Worm (Caenorhabditis elegans): ENCODE results near the gene nrde-3.

Gene nrde-3

DNA sequence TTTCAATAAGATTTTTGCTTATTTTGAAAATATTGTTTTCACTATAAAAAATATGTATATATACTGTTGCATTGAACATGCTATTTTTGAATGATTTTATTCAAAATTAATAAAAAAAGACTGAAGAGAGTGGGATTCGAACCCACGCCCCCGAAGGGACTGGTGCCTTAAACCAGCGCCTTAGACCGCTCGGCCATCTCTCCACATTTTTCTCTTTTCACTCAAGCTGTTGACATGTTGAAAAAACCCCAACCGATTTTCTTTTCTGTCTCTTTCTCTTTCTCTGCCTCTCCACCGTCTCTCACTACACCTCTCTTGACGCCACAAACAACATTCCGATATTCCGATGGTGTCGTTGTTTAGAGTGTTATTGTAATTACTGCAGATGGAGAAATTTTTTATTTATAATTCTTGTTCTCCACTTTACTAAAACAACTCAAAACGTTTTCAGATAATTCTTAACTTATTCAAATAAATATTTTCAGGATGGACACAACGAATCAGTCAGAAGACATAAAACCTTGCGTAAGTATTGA lies 18.8 kb upstream of the nrde-3 start, which contains the start of gene sor-3 (continued):
- TF ChIP-seq lir-3 (tag; optimal IDR thresholded peaks at IDR 0.05; ENCODE audit: poor library complexity): peak; percentile 75
- peak; percentile 70 for TF ChIP-seq lin-39 (tag; optimal IDR thresholded peaks at IDR 0.05)
- no peak for TF ChIP-seq nhr-84 (tag; optimal IDR thresholded peaks at IDR 0.05)
- peak; percentile 81 to 89 (median 85) for TF ChIP-seq ceh-82 (tag; optimal IDR thresholded peaks at IDR 0.05)
- peak; percentile 87 for TF ChIP-seq jun-1 (tag; optimal IDR thresholded peaks at IDR 0.05)
- peak; percentile 87 for TF ChIP-seq lin-14 (GFP tag; optimal IDR thresholded peaks at IDR 0.05)
- TF ChIP-seq unc-30 (tag; optimal IDR thresholded peaks at IDR 0.05): no peak
- TF ChIP-seq ceh-90 (tag; optimal IDR thresholded peaks at IDR 0.05): no peak
- no peak for TF ChIP-seq Y116A8C.19 (tag; optimal IDR thresholded peaks at IDR 0.05; ENCODE audit: borderline replicate concordance)
- TF ChIP-seq nhr-12 (tag; optimal IDR thresholded peaks at IDR 0.05): no peak
- peak in 1 of 2 experiments; percentile 47 for TF ChIP-seq ztf-11 (tag; optimal IDR thresholded peaks at IDR 0.05)
- no peak for TF ChIP-seq C34B4.2 (tag; optimal IDR thresholded peaks at IDR 0.05)
- peak; percentile 86 for TF ChIP-seq mep-1 (tag; optimal IDR thresholded peaks at IDR 0.05)
- peak; percentile 76 for TF ChIP-seq nhr-77 (tag; optimal IDR thresholded peaks at IDR 0.05)
- TF ChIP-seq hlh-17 (GFP tag; optimal IDR thresholded peaks at IDR 0.05; ENCODE audit: borderline replicate concordance): no peak
- no peak for TF ChIP-seq aha-1 (tag; optimal IDR thresholded peaks at IDR 0.05)
- TF ChIP-seq xbp-1 (tag; optimal IDR thresholded peaks at IDR 0.05): peak; percentile 81
- TF ChIP-seq mdl-1 (tag; optimal IDR thresholded peaks at IDR 0.05): peak in 1 of 2 experiments; percentile 78
- peak; percentile 88 for TF ChIP-seq C16A3.4 (tag; optimal IDR thresholded peaks at IDR 0.05)
- peak; percentile 88 for TF ChIP-seq nhr-20 (tag; optimal IDR thresholded peaks at IDR 0.05)
- TF ChIP-seq efl-3 (GFP tag; optimal IDR thresholded peaks at IDR 0.05): no peak
- TF ChIP-seq tlp-1 (tag; optimal IDR thresholded peaks at IDR 0.05): no peak
- TF ChIP-seq nhr-90 (tag; optimal IDR thresholded peaks at IDR 0.05; ENCODE audit: poor library complexity): peak; percentile 90
- peak; percentile 85 for TF ChIP-seq hpl-2 (GFP tag; optimal IDR thresholded peaks at IDR 0.05)
- TF ChIP-seq egl-27 (tag; optimal IDR thresholded peaks at IDR 0.05): no peak
- TF ChIP-seq sptf-1 (tag; optimal IDR thresholded peaks at IDR 0.05): no peak
- no peak for TF ChIP-seq unc-62 (GFP tag; optimal IDR thresholded peaks at IDR 0.05)
- TF ChIP-seq swsn-7 (tag; optimal IDR thresholded peaks at IDR 0.05): peak; percentile 91
- peak; percentile 49 for TF ChIP-seq unc-130 (tag; optimal IDR thresholded peaks at IDR 0.05)
- TF ChIP-seq sox-4 (tag; optimal IDR thresholded peaks at IDR 0.05): peak; percentile 75
- no peak for TF ChIP-seq alr-1 (tag; optimal IDR thresholded peaks at IDR 0.05; ENCODE audit: borderline replicate concordance)
- TF ChIP-seq sup-37 (GFP tag; optimal IDR thresholded peaks at IDR 0.05): no peak
- peak; percentile 68; the same call in 1 of the 2 replicates for TF ChIP-seq mab-9 (GFP tag; IDR thresholded peaks at IDR 0.05)
- TF ChIP-seq ama-1 (optimal IDR thresholded peaks at IDR 0.05): no peak

DNA sequence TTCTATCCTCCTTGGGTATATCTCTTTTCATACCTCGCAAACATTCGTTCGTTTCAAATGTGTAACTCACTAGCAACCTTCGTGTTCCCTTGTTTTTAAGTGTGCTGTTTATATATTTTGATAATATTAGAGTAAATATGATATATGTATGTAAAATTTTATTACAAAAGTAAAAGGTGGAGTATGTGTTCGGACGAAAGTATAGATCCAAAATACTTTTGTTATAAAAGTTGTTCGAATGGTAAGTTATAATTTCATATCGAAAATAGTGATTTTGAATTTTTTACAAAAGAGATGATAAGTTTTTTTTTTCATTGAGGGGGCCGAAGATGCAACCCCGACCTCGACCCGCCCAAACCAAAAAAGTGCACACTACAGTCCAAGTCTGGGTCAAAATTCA lies 14.2 kb upstream of the nrde-3 start, which contains the start of gene C04E7.1:
C04E7.1 (plus strand) TSS at position 301 of the 400 bp plus-strand sequence.
- TF ChIP-seq egl-13 (tag; optimal IDR thresholded peaks at IDR 0.05) (no peak), efl-1 (optimal IDR thresholded peaks at IDR 0.05) (no peak), efl-1 (GFP tag; optimal IDR thresholded peaks at IDR 0.05 in 1 of 2) (peak in 1 of 2 experiments; percentile 42), ces-1 (GFP tag; optimal IDR thresholded peaks at IDR 0.05) (no peak)

DNA sequence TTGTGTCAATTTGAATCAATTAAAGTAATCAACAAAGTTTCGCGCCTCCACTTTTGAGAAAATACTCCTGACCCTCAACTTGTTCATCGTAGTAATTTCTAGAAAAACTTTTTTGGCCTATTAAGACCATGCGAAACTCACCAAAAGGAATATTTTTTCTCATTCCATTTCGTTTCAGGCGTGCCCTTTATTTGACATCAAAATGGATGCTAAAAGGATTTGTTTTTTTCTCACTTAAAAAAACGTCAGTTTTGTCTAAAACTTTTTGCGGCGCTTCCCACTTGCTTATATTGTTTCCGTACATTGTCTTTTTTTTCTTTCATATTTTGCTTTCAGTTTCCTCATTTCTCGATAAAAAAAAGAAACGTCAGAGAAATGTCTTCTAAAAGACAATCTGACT lies 11.6 kb upstream of the nrde-3 start, which contains the start of gene C04E7.5:
C04E7.5 (plus strand) TSS at position 301 of the 400 bp plus-strand sequence.
- TF ChIP-seq nhr-11 (tag; optimal IDR thresholded peaks at IDR 0.05): no peak
- no peak for TF ChIP-seq dsc-1 (tag; optimal IDR thresholded peaks at IDR 0.05)
- TF ChIP-seq snpc-4 (tag; optimal IDR thresholded peaks at IDR 0.05): no peak
- no peak for TF ChIP-seq lsy-2 (tag; optimal IDR thresholded peaks at IDR 0.05)
- TF ChIP-seq isw-1 (GFP tag; IDR thresholded peaks at IDR 0.05): no peak
- no peak for TF ChIP-seq skn-1 (tag; optimal IDR thresholded peaks at IDR 0.05)
- TF ChIP-seq unc-86 (tag; optimal IDR thresholded peaks at IDR 0.05): no peak
